Fruit fly (Drosophila melanogaster): Measurements from ENCODE around the gene CG14325.
A peak's percentile ranks its signal among the peaks of the same experiment; 100 is the strongest.

The CG14325 gene

dm6 chr3R:17647444-17647843 is 20.5 kb downstream of the CG14325 start, which contains the start of gene CG14322 (continued):
- TF ChIP-seq Lim3 (GFP tag; IDR thresholded peaks at IDR 0.05) (no peak), chm (GFP tag; IDR thresholded peaks at IDR 0.05) (no peak), CG10979 (tag; optimal IDR thresholded peaks at IDR 0.05) (no peak), bbx (GFP tag; IDR thresholded peaks at IDR 0.05; ENCODE audit: partially characterized antibody) (no peak), Bgb (GFP tag; IDR thresholded peaks at IDR 0.05; ENCODE audit: partially characterized antibody) (peak; percentile 31; the same call in 1 of the 2 replicates), HHEX (GFP tag; optimal IDR thresholded peaks at IDR 0.05) (no peak), CG12071 (GFP tag; optimal IDR thresholded peaks at IDR 0.05) (no peak), NFAT (GFP tag; IDR thresholded peaks at IDR 0.05) (0 out of 2 replicates have a peak, but pooled peaks have one; percentile 30), gce (GFP tag; IDR thresholded peaks at IDR 0.05) (no peak), CG30431 (GFP tag; optimal IDR thresholded peaks at IDR 0.05) (no peak), ara (GFP tag; IDR thresholded peaks at IDR 0.05) (no peak), ken (GFP tag; IDR thresholded peaks at IDR 0.05) (no peak), mam (GFP tag; optimal IDR thresholded peaks at IDR 0.05) (peak; percentile 22), Side (GFP tag; optimal IDR thresholded peaks at IDR 0.05) (no peak), CG6813 (GFP tag; optimal IDR thresholded peaks at IDR 0.05) (no peak), Mrtf (GFP tag; IDR thresholded peaks at IDR 0.05) (no peak), CG6175 (GFP tag; IDR thresholded peaks at IDR 0.05) (no peak), Nf-YC (tag; optimal IDR thresholded peaks at IDR 0.05) (no peak), ftz-f1 (GFP tag; optimal IDR thresholded peaks at IDR 0.05) (no peak), MBD-R2 (GFP tag; IDR thresholded peaks at IDR 0.05) (peak; percentile 75), wdn (GFP tag; IDR thresholded peaks at IDR 0.05) (no peak), Eip74EF (GFP tag; optimal IDR thresholded peaks at IDR 0.05) (no peak), grn (GFP tag; optimal IDR thresholded peaks at IDR 0.05) (no peak), sqz (GFP tag; optimal IDR thresholded peaks at IDR 0.05) (no peak), stc (GFP tag; IDR thresholded peaks at IDR 0.05) (no peak), CG33213 (GFP tag; optimal IDR thresholded peaks at IDR 0.05) (no peak), E2f2 (GFP tag; IDR thresholded peaks at IDR 0.05) (peak; percentile 90), CG12155 (GFP tag; optimal IDR thresholded peaks at IDR 0.05) (peak; percentile 12), Doc3 (GFP tag; IDR thresholded peaks at IDR 0.05; ENCODE audit: partially characterized antibody) (no peak), Xrp1 (GFP tag; IDR thresholded peaks at IDR 0.05) (no peak), p53 (GFP tag; optimal IDR thresholded peaks at IDR 0.05) (no peak), crc (GFP tag; optimal IDR thresholded peaks at IDR 0.05) (no peak), toy (GFP tag; IDR thresholded peaks at IDR 0.05) (no peak), insv (GFP tag; optimal IDR thresholded peaks at IDR 0.05) (no peak), CG30403 (GFP tag; optimal IDR thresholded peaks at IDR 0.05) (peak; percentile 5), ERR (GFP tag; optimal IDR thresholded peaks at IDR 0.05) (no peak), ems (GFP tag; optimal IDR thresholded peaks at IDR 0.05) (no peak), unc-4 (GFP tag; IDR thresholded peaks at IDR 0.05; ENCODE audit: partially characterized antibody) (0 out of 2 replicates have a peak, but pooled peaks have one; percentile 23), bowl (GFP tag; IDR thresholded peaks at IDR 0.05) (no peak), Hsf (GFP tag; optimal IDR thresholded peaks at IDR 0.05) (no peak), Kr (GFP tag; optimal IDR thresholded peaks at IDR 0.05) (no peak), CG14965 (GFP tag; optimal IDR thresholded peaks at IDR 0.05; ENCODE audit: borderline replicate concordance) (no peak), salm (tag; optimal IDR thresholded peaks at IDR 0.05) (no peak), CG4404 (GFP tag; IDR thresholded peaks at IDR 0.05) (no peak), Dek (tag; optimal IDR thresholded peaks at IDR 0.05) (no peak), CG12769 (tag; optimal IDR thresholded peaks at IDR 0.05) (peak; percentile 4), CG14860 (GFP tag; IDR thresholded peaks at IDR 0.05; ENCODE audit: partially characterized antibody) (no peak; the same call in 2 of the 3 replicates), CG15269 (tag; optimal IDR thresholded peaks at IDR 0.05) (no peak), slp2 (GFP tag; optimal IDR thresholded peaks at IDR 0.05) (no peak), Oaz (GFP tag; IDR thresholded peaks at IDR 0.05) (no peak), CG18764 (GFP tag; optimal IDR thresholded peaks at IDR 0.05) (no peak), Ets97D (GFP tag; optimal IDR thresholded peaks at IDR 0.05) (peak; percentile 6)
